Worm (Caenorhabditis elegans) whole organism, L3 larva: ENCODE data around the gene mpst-1.

Experiments used
- R02D3.7 ChIP-seq: fragments of 150-350 bp; optimal IDR thresholded peaks from 2 replicates; lab custom pipeline; 2014; ENCODE audit warnings: missing biosample characterization, missing genetic modification characterization
- ama-1 ChIP-seq: fragments of 150-350 bp; optimal IDR thresholded peaks from 2 replicates; lab custom pipeline; 2018
- ceh-16 ChIP-seq: sonication (generic microtip); optimal IDR thresholded peaks from 2 replicates; lab custom pipeline; 2017; ENCODE audit warnings: missing biosample characterization, missing genetic modification characterization
- ceh-9 ChIP-seq: sonication (generic microtip); optimal IDR thresholded peaks from 2 replicates; lab custom pipeline; 2018; ENCODE audit warnings: missing biosample characterization, missing genetic modification characterization
- egl-27 ChIP-seq: sonication (generic microtip); optimal IDR thresholded peaks from 4 replicates; lab custom pipeline; 2017; ENCODE audit warnings: missing biosample characterization, missing genetic modification reagents, missing genetic modification characterization
- egl-5 ChIP-seq: fragments of 150-350 bp; optimal IDR thresholded peaks from 2 replicates; lab custom pipeline; 2017; ENCODE audit warnings: missing biosample characterization, missing genetic modification reagents, missing genetic modification characterization, inconsistent platforms
- elt-1 ChIP-seq: fragments of 150-350 bp; optimal IDR thresholded peaks from 2 replicates; lab custom pipeline; 2014; ENCODE audit warnings: missing biosample characterization, missing genetic modification characterization
- elt-2 ChIP-seq: sonication (generic microtip); optimal IDR thresholded peaks from 2 replicates; lab custom pipeline; 2016; ENCODE audit warnings: missing genetic modification reagents, mild to moderate bottlenecking, missing genetic modification characterization, missing compliant biosample characterization
- elt-3 ChIP-seq, 3 experiments: fragments of 150-350 bp in 1 of 3; sonication (generic microtip) in 2 of 3; optimal IDR thresholded peaks; 2 replicates in 2 of 3; 4 replicates in 1 of 3; lab custom pipeline; 2014 to 2017; ENCODE audit warnings: missing biosample characterization in 3 of 3, missing genetic modification characterization in 3 of 3
- fkh-10 ChIP-seq: sonication (generic microtip); optimal IDR thresholded peaks from 2 replicates; lab custom pipeline; 2017; ENCODE audit warnings: missing biosample characterization, missing genetic modification reagents, missing genetic modification characterization
- hmg-11 ChIP-seq: sonication (generic microtip); optimal IDR thresholded peaks from 2 replicates; lab custom pipeline; 2016; ENCODE audit warnings: missing genetic modification characterization, missing compliant biosample characterization
- lin-15B ChIP-seq: fragments of 150-350 bp; optimal IDR thresholded peaks from 2 replicates; lab custom pipeline; 2014; ENCODE audit warnings: missing biosample characterization, missing genetic modification characterization
- lin-39 ChIP-seq: fragments of 150-350 bp; optimal IDR thresholded peaks from 2 replicates; lab custom pipeline; 2018; ENCODE audit warnings: missing biosample characterization, missing genetic modification reagents, missing genetic modification characterization
- lsy-12 ChIP-seq: sonication (generic microtip); optimal IDR thresholded peaks from 2 replicates; lab custom pipeline; 2016; ENCODE audit warnings: mild to moderate bottlenecking, missing genetic modification characterization, missing compliant biosample characterization
- mdl-1 ChIP-seq: fragments of 150-350 bp; optimal IDR thresholded peaks from 2 replicates; lab custom pipeline; 2014; ENCODE audit warnings: missing biosample characterization, missing genetic modification characterization
- nfya-1 ChIP-seq: sonication (generic microtip); optimal IDR thresholded peaks from 2 replicates; lab custom pipeline; 2017; ENCODE audit warnings: missing genetic modification characterization, mild to moderate bottlenecking, missing compliant biosample characterization, antibody characterized with exemption, moderate library complexity; ENCODE audit not compliant: insufficient read depth
- nhr-12 ChIP-seq: fragments of 150-350 bp; optimal IDR thresholded peaks from 2 replicates; lab custom pipeline; 2014; ENCODE audit warnings: missing biosample characterization, missing genetic modification characterization
- nhr-23 ChIP-seq: fragments of 150-350 bp; optimal IDR thresholded peaks from 2 replicates; lab custom pipeline; 2014; ENCODE audit warnings: missing biosample characterization, missing genetic modification reagents, missing genetic modification characterization
- nhr-25 ChIP-seq: sonication (generic microtip); optimal IDR thresholded peaks from 2 replicates; lab custom pipeline; 2017; ENCODE audit warnings: missing biosample characterization, missing genetic modification characterization
- nhr-28 ChIP-seq: fragments of 150-350 bp; optimal IDR thresholded peaks from 2 replicates; lab custom pipeline; 2014; ENCODE audit warnings: missing biosample characterization, missing genetic modification characterization
- nhr-43 ChIP-seq: sonication (generic microtip); optimal IDR thresholded peaks from 2 replicates; lab custom pipeline; 2016; ENCODE audit warnings: mild to moderate bottlenecking, missing genetic modification characterization, missing compliant biosample characterization; ENCODE audit not compliant: poor library complexity, severe bottlenecking
- nhr-76 ChIP-seq: fragments of 150-350 bp; sonication (generic microtip); optimal IDR thresholded peaks from 5 replicates; lab custom pipeline; 2014; ENCODE audit warnings: missing biosample characterization, missing genetic modification characterization
- nhr-77 ChIP-seq: fragments of 150-350 bp; optimal IDR thresholded peaks from 2 replicates; lab custom pipeline; 2014; ENCODE audit warnings: missing biosample characterization, missing genetic modification characterization
- pha-4 ChIP-seq: fragments of 150-350 bp; optimal IDR thresholded peaks from 2 replicates; lab custom pipeline; 2014; ENCODE audit warnings: missing biosample characterization, missing genetic modification reagents, missing genetic modification characterization
- pqm-1 ChIP-seq: fragments of 150-350 bp; optimal IDR thresholded peaks from 2 replicates; lab custom pipeline; 2017; ENCODE audit warnings: missing biosample characterization, missing genetic modification characterization, inconsistent platforms
- skn-1 ChIP-seq: fragments of 150-350 bp; optimal IDR thresholded peaks from 2 replicates; lab custom pipeline; 2014; ENCODE audit warnings: missing biosample characterization, missing genetic modification characterization
- snpc-4 ChIP-seq: fragments of 150-350 bp; optimal IDR thresholded peaks from 2 replicates; lab custom pipeline; 2014; ENCODE audit warnings: missing biosample characterization, missing genetic modification characterization
- tbx-2 ChIP-seq: sonication (generic microtip); optimal IDR thresholded peaks from 2 replicates; lab custom pipeline; 2016; ENCODE audit warnings: mild to moderate bottlenecking, missing genetic modification characterization, missing compliant biosample characterization
- unc-62 ChIP-seq: fragments of 150-350 bp; sonication (generic microtip); optimal IDR thresholded peaks from 4 replicates; lab custom pipeline; 2014; ENCODE audit warnings: missing biosample characterization, missing genetic modification reagents, missing genetic modification characterization
- ztf-11 ChIP-seq: fragments of 150-350 bp; optimal IDR thresholded peaks from 2 replicates; lab custom pipeline; 2014; ENCODE audit warnings: missing biosample characterization, missing genetic modification characterization
- ztf-4 ChIP-seq: fragments of 150-350 bp; optimal IDR thresholded peaks from 2 replicates; lab custom pipeline; 2014; ENCODE audit warnings: missing biosample characterization, missing genetic modification characterization

The mpst-1 gene

ce11 chrV:11787742-11788238 is 39.1 kb downstream of the mpst-1 start, which contains the start of gene F55A11.8:
TSS of gene F55A11.8 (plus strand) at chrV:11788188.
- TF ChIP-seq ceh-16 (tag; lab: Kevin White, UChicago) (no peak), nhr-76 (tag; lab: Kevin White, UChicago) (no peak)

DNA sequence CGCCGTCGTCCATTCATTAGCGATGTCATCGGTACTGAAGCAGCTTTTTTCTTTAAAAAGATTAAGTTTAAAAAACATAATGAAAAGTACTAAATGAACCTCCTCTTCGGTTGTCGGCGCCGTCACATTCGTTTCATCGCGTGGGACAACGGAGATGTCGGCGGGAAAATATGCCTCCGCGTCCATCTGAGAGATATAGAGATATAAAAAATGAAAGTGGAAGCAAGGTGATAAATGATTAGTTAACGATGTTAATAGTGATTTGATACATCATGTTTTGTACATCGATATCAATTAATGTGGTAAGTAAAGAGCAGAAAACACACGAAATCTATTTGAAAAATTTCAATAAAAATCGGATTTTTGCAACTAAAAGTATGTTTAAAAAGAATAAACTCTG is 39.6 kb downstream of the mpst-1 start, which contains the start of gene F55A11.7:
Gene F55A11.7, minus strand, starts transcription at position 186 of the 400 bp plus-strand sequence.
- no peak for TF ChIP-seq lin-15B (tag; lab: Kevin White, UChicago)
- TF ChIP-seq ama-1 (lab: Kevin White, UChicago), result no peak
- no peak for TF ChIP-seq nhr-25 (tag; lab: Kevin White, UChicago)
- no peak for TF ChIP-seq lin-39 (tag; lab: Kevin White, UChicago)
- no peak for TF ChIP-seq elt-3 (tag; optimal IDR thresholded peaks at IDR 0.05; lab: Kevin White, UChicago)
- TF ChIP-seq skn-1 (tag; lab: Kevin White, UChicago), result no peak
- TF ChIP-seq elt-1 (tag; lab: Kevin White, UChicago), result no peak
- no peak for TF ChIP-seq nhr-77 (tag; lab: Kevin White, UChicago)
- TF ChIP-seq egl-5 (tag; lab: Kevin White, UChicago), result no peak

DNA sequence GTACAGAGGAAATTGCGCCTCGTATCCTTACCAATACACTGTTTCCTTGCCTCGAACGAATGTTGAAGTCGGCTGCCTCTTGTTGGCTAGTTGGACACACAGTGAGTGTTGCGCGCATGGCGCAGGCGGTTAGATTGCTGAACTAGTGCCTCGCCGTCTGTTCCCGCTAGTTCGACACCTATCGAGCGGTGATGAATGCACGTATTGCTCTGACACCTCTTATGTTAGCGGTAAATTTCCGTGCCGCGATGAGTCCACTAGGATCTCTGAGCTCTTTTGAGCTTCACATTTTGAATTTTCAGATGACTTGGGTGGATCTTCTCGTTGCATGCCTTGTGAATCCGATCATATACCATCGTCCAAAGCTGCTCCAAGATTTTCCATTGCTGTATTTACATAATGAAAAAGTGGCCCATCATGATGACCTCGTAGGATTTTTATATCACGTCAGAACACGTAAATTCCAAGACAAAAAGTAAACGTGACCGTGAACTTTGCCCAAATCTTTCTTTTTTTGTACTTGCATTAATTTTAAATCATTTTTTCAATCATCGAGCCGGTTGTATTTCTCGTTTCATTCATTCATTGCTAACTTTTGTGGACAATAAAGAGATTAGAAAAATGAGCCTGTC is 43.9 kb downstream of the mpst-1 start, which contains the start of gene F55A11.11:
Gene F55A11.11, plus strand, starts transcription at position 341 of the 632 bp plus-strand sequence.
- TF ChIP-seq nhr-23 (peak; percentile 60), nhr-76 (tag; lab: Kevin White, UChicago) (no peak), ceh-16 (tag; lab: Kevin White, UChicago) (peak; percentile 42), lin-15B (tag; lab: Kevin White, UChicago) (peak; percentile 43), nhr-43 (peak; percentile 86), ztf-4 (peak; percentile 75), nhr-28 (tag; lab: Kevin White, UChicago) (no peak), skn-1 (tag; lab: Kevin White, UChicago) (peak; percentile 49), ceh-9 (no peak), snpc-4 (tag; lab: Kevin White, UChicago) (peak; percentile 45), lin-39 (tag; lab: Kevin White, UChicago) (peak; percentile 96), elt-3 (tag; optimal IDR thresholded peaks at IDR 0.05; lab: Kevin White, UChicago) (peak in 1 of 3 experiments; percentile 4), egl-5 (tag; lab: Kevin White, UChicago) (peak; percentile 64), R02D3.7 (tag; lab: Kevin White, UChicago) (peak; percentile 13), ztf-11 (tag; lab: Kevin White, UChicago) (no peak), egl-27 (tag; lab: Kevin White, UChicago) (peak; percentile 64), unc-62 (GFP tag; lab: Kevin White, UChicago) (no peak), tbx-2 (peak; percentile 78), elt-1 (tag; lab: Kevin White, UChicago) (peak; percentile 0), elt-2 (peak; percentile 60), pqm-1 (peak; percentile 46), nfya-1 (peak; percentile 58), nhr-12 (tag; lab: Kevin White, UChicago) (no peak), hmg-11 (tag; lab: Kevin White, UChicago) (peak; percentile 98), ama-1 (lab: Kevin White, UChicago) (peak; percentile 80), pha-4 (tag; lab: Kevin White, UChicago) (peak; percentile 78), nhr-25 (tag; lab: Kevin White, UChicago) (peak; percentile 65), lsy-12 (tag; lab: Kevin White, UChicago) (peak; percentile 85)

DNA sequence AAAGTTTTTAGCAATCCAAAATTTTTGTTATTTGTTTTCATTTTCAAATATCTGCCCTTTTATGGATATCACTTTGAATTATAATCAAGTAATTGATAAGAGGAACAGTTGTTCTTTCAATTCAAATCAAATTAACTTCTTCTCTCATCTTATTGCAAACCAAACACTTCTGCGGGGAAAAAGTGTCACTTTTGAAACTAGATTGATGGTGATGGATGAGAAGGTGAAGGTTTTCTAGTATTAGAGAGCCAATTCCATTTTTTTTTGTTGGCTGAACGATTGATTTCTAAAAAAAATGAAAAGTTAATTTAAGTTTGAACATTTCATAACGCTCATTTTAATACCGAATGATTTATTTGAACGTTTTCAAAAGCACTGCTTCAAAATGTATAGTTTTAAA is 47.1 kb downstream of the mpst-1 start:
- TF ChIP-seq lin-15B (tag; lab: Kevin White, UChicago), result no peak
- no peak for TF ChIP-seq fkh-10 (GFP tag; lab: Kevin White, UChicago)
- peak; percentile 89 for TF ChIP-seq unc-62 (GFP tag; lab: Kevin White, UChicago)

DNA sequence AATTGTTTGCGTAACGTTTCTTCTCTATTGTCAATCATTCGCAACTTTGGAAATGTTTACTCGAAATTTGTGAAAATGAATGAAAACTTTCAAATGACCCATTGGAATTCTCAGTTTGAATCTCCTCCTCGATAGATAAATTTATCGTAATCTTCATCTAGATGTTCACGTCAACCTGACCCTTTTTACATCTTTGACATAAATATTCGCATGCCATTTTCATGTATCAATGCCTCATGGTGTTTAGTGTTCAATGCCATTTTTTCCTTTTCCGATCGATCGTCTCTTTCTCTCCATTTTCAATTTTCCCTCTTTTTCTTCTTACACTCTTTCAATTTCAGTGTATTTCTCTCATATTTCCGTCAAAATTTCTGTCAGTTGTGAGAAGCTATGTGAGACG is 47.6 kb downstream of the mpst-1 start:
- TF ChIP-seq mdl-1 (tag; lab: Kevin White, UChicago), result no peak
- peak; percentile 51 for TF ChIP-seq nhr-23
- peak; percentile 73 for TF ChIP-seq nhr-25 (tag; lab: Kevin White, UChicago)
- peak; percentile 95 for TF ChIP-seq elt-1 (tag; lab: Kevin White, UChicago)
